Fruit fly (Drosophila melanogaster) whole organism: ENCODE data around the gene CG10026.
A peak's percentile ranks its signal among the peaks of the same experiment; 100 is the strongest.

Source experiments
- CG8478 ChIP-seq: fragments of >200 bp; optimal IDR thresholded peaks from 2 replicates; lab custom pipeline; 2018; ENCODE audit warnings: inconsistent platforms
- Dll ChIP-seq: fragments of >200 bp; optimal IDR thresholded peaks from 2 replicates; lab custom pipeline; 2017
- EcR ChIP-seq, 2 experiments: fragments of >200 bp; optimal IDR thresholded peaks; 2 replicates each; lab custom pipeline; 2017; ENCODE audit warnings: missing biosample characterization in 2 of 2, missing genetic modification characterization in 2 of 2, missing genetic modification reagents in 2 of 2
- pan ChIP-seq: fragments of >200 bp; optimal IDR thresholded peaks from 2 replicates; lab custom pipeline; 2017
- psq ChIP-seq: fragments of >200 bp; optimal IDR thresholded peaks from 2 replicates; lab custom pipeline; 2017
- usp ChIP-seq: fragments of >200 bp; optimal IDR thresholded peaks from 2 replicates; lab custom pipeline; 2017; ENCODE audit warnings: missing biosample characterization, missing genetic modification characterization, mixed read lengths

The CG10026 gene

DNA sequence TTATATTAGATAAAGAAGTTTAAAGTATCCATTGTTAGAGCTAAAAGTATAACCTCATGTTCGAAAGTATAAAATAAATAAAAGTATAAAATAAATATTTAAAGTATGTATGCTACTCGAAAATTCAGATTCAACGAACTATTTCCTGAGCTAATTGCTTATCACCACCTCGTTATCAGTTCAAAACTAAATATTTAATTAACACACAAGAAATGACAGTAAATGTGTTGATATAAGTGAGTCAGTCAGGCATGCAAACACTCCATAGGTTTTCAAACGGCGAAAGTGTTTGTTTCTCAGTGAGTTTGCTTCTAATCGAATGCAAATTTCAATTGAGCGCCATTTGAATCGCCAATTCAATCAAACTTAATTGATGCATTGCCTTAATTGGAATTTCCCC, 19.8 kb upstream of the CG10026 start:
- TF ChIP-seq usp (GFP tag; lab: Kevin White, UChicago) (no peak), pan (lab: Kevin White, UChicago) (no peak), psq (lab: Kevin White, UChicago) (no peak), CG8478 (no peak), Dll (no peak), EcR (GFP tag; optimal IDR thresholded peaks at IDR 0.05; lab: Kevin White, UChicago) (no peak)

DNA sequence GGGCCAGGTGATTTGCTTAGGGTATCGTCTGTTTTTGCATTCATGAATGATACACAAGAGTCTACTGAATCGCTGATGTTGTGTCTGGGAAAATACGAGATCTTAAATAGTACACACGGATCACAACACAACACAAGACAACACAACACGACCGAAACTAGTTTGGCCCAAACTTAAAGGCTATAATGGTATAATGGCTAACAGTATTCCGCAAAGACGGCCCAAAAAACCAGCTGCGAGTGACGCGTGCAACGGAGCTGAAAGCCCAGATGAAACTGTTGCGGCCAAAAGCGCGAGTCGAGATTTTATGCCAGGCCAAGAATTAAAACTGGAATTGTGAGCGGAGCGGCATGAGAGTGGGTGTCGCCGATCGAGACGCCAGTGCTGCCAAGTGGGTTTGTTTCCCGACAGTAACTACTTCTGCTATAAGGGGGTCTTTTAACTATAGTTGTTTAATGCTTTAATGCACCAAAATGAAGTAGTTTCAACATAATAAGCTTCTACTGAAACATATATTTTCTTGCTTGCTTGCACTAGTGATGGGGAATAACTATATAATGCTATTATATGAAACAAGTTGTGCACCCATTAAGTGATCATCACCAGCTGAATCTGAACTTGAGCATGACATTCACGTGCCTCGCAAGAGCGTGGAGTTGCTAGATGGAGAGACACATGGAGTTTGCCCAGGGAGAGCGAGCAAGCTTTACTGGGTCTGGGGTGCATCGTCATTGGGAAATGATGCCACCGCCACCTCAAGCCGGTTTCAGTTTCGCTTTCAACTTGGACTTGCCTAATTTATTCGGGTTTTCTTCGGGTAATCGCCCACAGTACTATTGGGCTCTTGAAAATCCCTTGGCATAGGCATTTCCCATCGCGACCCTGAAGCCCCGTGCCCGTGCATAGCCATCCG, 15.1 kb upstream of the CG10026 start:
- no peak for TF ChIP-seq EcR (GFP tag; optimal IDR thresholded peaks at IDR 0.05; lab: Kevin White, UChicago)
- no peak for TF ChIP-seq psq (lab: Kevin White, UChicago)
- no peak for TF ChIP-seq usp (GFP tag; lab: Kevin White, UChicago)
- no peak for TF ChIP-seq CG8478
- no peak for TF ChIP-seq Dll
- no peak for TF ChIP-seq pan (lab: Kevin White, UChicago)

DNA sequence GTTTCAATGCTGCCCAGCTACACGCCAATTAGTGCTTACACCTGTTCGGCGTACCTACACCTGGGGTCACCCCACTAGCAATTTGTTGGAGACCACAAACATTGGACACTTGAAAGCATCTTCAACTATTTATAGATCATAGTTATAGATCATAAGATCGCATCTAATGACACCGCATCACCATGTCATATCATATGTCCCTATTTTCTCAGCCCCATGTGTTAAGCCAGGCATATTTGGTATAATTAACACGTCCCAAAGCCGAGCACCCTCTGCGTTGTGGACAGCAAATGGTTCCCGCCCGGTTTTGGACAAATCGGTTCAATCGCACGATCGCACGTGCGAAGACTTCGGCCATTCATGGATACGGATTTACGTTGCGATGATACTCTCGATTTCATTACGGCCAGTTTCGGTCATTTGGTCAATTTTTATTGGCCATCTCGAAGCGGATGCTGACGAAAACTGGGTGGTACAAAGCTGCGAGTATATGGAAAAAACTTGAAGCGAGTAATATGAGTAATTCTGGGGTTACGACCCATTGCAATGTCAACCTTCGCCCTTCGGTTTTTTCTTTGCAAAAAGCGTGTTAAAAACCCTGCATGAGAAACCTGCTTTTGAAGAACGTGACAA, 14.3 kb upstream of the CG10026 start:
- no peak for TF ChIP-seq pan (lab: Kevin White, UChicago)
- TF ChIP-seq usp (GFP tag; lab: Kevin White, UChicago), result no peak
- TF ChIP-seq EcR (GFP tag; optimal IDR thresholded peaks at IDR 0.05; lab: Kevin White, UChicago), result no peak
- no peak for TF ChIP-seq psq (lab: Kevin White, UChicago)
- TF ChIP-seq Dll, result no peak
- TF ChIP-seq CG8478, result no peak

DNA sequence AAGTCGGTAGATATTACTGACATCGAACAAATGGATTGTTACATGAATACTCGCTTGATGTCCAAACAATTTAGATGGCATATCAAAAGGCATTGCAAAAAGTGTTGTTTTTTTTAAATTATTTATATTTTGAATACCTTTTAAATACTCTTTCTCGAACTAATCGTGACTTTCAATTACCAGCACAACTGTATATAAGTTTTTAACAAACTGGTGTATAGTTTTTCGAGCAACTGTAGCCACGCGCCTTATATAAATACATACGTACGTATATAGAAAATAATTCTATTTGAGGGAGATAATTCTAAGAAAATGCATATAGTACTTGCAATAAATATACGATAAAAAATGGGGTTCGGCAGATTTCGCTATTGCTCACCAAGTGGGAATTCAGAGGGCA, 13.8 kb upstream of the CG10026 start:
- TF ChIP-seq usp (GFP tag; lab: Kevin White, UChicago) (no peak), CG8478 (no peak), EcR (GFP tag; optimal IDR thresholded peaks at IDR 0.05; lab: Kevin White, UChicago) (no peak), psq (lab: Kevin White, UChicago) (no peak), Dll (no peak), pan (lab: Kevin White, UChicago) (no peak)

DNA sequence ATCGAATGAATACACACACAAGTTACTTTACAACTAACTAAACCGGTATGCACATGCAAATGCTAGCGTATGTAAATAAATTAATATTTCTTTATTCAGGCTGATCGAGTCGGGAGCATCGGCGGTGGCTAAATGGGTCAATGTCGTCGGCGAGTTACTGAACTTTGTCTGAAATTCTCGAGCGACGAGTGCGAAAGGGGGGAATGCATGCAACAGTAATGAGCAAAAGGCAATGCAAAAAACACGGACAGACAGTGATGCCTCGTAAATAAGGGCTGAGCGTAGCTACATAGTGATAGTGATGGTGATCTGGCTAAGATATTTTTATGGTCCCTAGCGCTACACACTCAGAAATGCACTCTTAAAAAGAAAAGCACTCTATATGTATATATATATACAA, 13.3 kb upstream of the CG10026 start:
- TF ChIP-seq usp (GFP tag; lab: Kevin White, UChicago) (no peak), Dll (no peak), pan (lab: Kevin White, UChicago) (no peak), psq (lab: Kevin White, UChicago) (no peak), EcR (GFP tag; optimal IDR thresholded peaks at IDR 0.05; lab: Kevin White, UChicago) (peak in 1 of 2 experiments; percentile 75), CG8478 (no peak)

DNA sequence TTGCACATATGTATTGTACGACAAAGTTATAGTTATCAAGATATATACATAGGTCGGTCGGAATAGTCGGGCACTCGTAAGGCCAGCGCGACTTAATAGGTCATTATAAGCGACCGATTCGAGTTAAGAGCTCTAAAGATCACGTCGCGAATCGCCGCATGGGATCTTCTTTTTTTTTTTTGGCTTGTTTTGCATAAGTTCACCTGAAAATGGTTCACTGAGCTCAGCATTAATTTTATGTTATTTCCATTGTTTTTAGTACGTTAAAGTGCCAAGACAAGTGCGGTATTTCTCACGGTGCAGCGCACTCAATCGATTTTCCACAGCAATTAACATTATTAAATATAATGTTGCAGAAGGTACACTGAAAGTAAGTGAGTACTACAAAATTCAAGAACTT, 12.7 kb upstream of the CG10026 start:
- TF ChIP-seq Dll, result no peak
- no peak for TF ChIP-seq CG8478
- TF ChIP-seq psq (lab: Kevin White, UChicago), result no peak
- TF ChIP-seq pan (lab: Kevin White, UChicago), result no peak
- TF ChIP-seq usp (GFP tag; lab: Kevin White, UChicago), result no peak
- no peak for TF ChIP-seq EcR (GFP tag; optimal IDR thresholded peaks at IDR 0.05; lab: Kevin White, UChicago)

DNA sequence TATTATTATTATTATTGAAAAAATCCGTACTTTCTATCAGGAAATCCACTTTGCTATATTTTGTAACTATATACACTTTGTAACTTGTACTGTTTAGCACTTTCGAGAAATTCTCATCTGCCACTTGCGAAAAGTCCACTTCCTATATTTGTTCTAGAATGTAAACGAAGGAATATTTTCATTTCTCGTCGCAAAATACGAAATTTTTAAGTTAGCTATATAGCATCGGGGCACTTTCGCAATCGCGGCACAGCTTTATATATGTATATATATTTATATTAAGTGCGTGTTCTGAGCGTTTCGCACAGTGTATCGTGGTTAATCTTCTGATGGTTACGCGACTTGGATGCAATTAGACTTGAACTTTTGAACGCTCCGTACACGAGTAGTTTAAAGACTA, 12.3 kb upstream of the CG10026 start, which contains the start of gene RanGAP:
Gene RanGAP (plus strand): TSS at position 169 of the 400 bp plus-strand sequence.
- TF ChIP-seq pan (lab: Kevin White, UChicago), result no peak
- no peak for TF ChIP-seq usp (GFP tag; lab: Kevin White, UChicago)
- TF ChIP-seq psq (lab: Kevin White, UChicago), result no peak
- no peak for TF ChIP-seq CG8478
- TF ChIP-seq EcR (GFP tag; optimal IDR thresholded peaks at IDR 0.05; lab: Kevin White, UChicago), result no peak

DNA sequence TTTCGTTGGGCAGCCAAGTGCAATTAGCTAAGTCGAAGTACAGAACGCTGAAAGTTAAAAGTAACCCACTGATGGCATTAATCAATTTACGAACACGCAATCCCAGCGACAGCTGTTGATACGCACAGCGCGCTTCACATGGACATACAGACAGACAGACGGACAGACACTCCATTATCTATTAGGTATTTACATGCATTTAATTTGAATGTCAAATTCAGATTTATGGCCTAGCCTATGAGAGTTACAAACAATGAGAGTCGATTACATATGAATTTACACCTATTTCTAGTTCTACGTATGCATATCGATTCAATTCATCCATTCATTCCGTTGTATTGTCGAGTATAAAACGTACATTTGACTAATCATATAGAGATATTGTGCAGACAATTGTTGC, 11.4 kb upstream of the CG10026 start, which contains the start of gene CG10237:
Gene CG10237 (minus strand): TSS at position 101 of the 400 bp plus-strand sequence.
- no peak for TF ChIP-seq EcR (GFP tag; optimal IDR thresholded peaks at IDR 0.05; lab: Kevin White, UChicago)
- no peak for TF ChIP-seq psq (lab: Kevin White, UChicago)
- TF ChIP-seq usp (GFP tag; lab: Kevin White, UChicago), result no peak
- TF ChIP-seq Dll, result no peak
- TF ChIP-seq CG8478, result no peak
- TF ChIP-seq pan (lab: Kevin White, UChicago), result no peak

DNA sequence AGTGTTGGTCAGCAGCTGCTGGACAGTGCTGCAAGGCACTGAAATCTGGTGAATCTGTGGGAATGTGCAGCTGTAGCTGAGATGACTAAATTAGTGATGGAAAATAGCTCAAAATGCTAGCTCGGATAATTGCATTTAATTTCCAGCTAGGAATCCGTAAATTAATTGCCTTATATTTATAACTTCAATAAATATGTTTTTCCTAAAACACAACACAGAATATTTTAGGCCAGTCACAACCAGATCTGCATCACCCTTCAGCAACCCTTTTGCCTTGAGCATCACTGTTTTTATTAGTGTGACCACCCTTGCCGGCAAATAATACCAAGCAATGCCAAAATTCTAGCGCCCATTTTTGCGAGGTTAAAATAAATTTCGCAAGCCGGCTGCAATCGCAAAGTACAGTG, 9.3 kb upstream of the CG10026 start, which contains the start of gene Hs2st:
Gene Hs2st (minus strand): TSS at position 17 of the 407 bp plus-strand sequence.
- TF ChIP-seq EcR (GFP tag; optimal IDR thresholded peaks at IDR 0.05; lab: Kevin White, UChicago) (no peak), usp (GFP tag; lab: Kevin White, UChicago) (no peak), psq (lab: Kevin White, UChicago) (no peak), pan (lab: Kevin White, UChicago) (no peak), CG8478 (no peak), Dll (no peak)

DNA sequence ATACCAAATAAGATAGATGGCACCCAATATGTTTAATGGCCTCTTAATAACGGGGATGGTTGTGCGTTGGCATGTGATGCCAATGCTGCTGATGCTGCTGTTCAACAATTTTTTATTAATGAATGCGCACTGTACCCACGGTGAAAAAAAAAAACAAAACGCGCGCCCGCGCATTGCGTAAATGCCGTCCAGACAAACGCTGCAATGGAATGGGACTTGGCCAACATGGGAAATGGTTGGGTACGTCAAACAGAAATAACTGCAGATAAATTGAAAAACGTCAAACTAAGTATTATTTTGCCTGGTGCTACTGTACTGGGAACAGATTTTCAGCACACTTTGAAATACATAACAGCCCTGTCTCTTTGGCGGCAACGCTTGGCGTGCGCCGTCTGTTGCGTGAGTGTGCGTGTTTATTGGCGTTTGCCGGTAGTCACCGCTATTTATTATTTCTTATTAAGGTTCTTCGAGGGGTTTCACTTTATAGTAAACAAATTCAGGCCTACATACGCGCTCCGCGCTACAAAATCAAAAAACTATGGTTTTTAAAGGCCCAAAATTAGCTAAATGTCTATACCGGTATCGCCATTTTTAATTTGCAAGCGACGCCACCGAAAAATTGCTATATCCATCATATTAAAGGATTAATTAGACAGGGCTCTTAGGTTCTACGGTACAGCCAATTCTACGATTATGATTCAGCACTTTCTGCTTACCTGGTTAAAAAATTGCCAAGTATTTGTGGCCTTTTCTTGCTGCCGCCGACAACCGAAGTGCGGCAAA, 1.3 kb upstream of the CG10026 start:
- no peak for TF ChIP-seq EcR (GFP tag; optimal IDR thresholded peaks at IDR 0.05; lab: Kevin White, UChicago)
- no peak for TF ChIP-seq Dll
- TF ChIP-seq CG8478, result no peak
- TF ChIP-seq psq (lab: Kevin White, UChicago), result no peak
- TF ChIP-seq usp (GFP tag; lab: Kevin White, UChicago), result no peak
- no peak for TF ChIP-seq pan (lab: Kevin White, UChicago)

DNA sequence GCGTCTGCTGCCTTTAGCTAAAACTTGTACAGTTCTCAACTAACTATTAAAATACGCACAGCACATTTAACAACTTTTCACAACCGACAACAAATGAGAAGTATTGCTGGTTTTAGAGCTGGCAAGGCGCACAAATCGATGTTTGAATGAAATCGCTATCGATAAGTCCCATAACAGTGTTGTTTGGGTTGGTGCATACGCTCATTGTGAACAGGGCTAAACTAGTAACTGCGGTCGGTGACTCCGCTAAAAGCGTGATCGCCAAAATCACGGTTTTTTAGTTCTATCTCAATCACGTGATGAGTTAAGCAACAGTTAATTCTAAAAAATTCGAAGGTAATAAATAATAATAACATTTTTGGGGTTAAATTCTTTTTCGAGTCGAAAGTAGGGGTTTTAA, 675 bp upstream of the CG10026 start, which contains the start of gene Top2:
Gene Top2 (minus strand): TSS at position 110 of the 400 bp plus-strand sequence.
- TF ChIP-seq CG8478, result no peak
